Worm (Caenorhabditis elegans): ENCODE data around the gene EEED8.12.
A peak's percentile ranks its signal among the peaks of the same experiment; 100 is the strongest.

The EEED8.12 gene

ce11 chrII:5449219-5449618 is 40.4 kb upstream of the EEED8.12 start:
- TF ChIP-seq npax-4 (tag; optimal IDR thresholded peaks at IDR 0.05) (no peak), ceh-19 (GFP tag; optimal IDR thresholded peaks at IDR 0.05) (no peak), hlh-13 (GFP tag; optimal IDR thresholded peaks at IDR 0.05) (no peak), ceh-14 (tag; optimal IDR thresholded peaks at IDR 0.05) (no peak), unc-55 (GFP tag; optimal IDR thresholded peaks at IDR 0.05) (peak; percentile 77), ceh-18 (tag; optimal IDR thresholded peaks at IDR 0.05) (peak; percentile 23), zip-5 (tag; optimal IDR thresholded peaks at IDR 0.05) (no peak), pros-1 (tag; optimal IDR thresholded peaks at IDR 0.05) (no peak), elt-2 (tag; optimal IDR thresholded peaks at IDR 0.05) (no peak), fkh-10 (GFP tag; optimal IDR thresholded peaks at IDR 0.05) (no peak), tbx-7 (tag; optimal IDR thresholded peaks at IDR 0.05) (no peak)

- TF ChIP-seq che-1 (tag; optimal IDR thresholded peaks at IDR 0.05) (no peak), dmd-4 (tag; optimal IDR thresholded peaks at IDR 0.05; ENCODE audit: borderline replicate concordance) (no peak), unc-86 (tag; optimal IDR thresholded peaks at IDR 0.05) (no peak), ceh-18 (tag; optimal IDR thresholded peaks at IDR 0.05) (no peak), sox-2 (GFP tag; IDR thresholded peaks at IDR 0.05) (no peak), dve-1 (tag; optimal IDR thresholded peaks at IDR 0.05) (no peak), pros-1 (tag; optimal IDR thresholded peaks at IDR 0.05) (no peak), pax-1 (tag; optimal IDR thresholded peaks at IDR 0.05) (no peak), sox-4 (tag; optimal IDR thresholded peaks at IDR 0.05) (no peak)
These were observed 38.6 kb upstream of the EEED8.12 start, which contains the start of gene cex-1 for ce11 chrII:5447381-5447780. Gene cex-1, plus strand, starts transcription at chrII:5447681.

- TF ChIP-seq elt-4 (tag; optimal IDR thresholded peaks at IDR 0.05) (no peak), hlh-15 (tag; optimal IDR thresholded peaks at IDR 0.05) (no peak), ttx-3 (tag; optimal IDR thresholded peaks at IDR 0.05) (no peak), ref-2 (tag; optimal IDR thresholded peaks at IDR 0.05) (no peak), syd-9 (tag; optimal IDR thresholded peaks at IDR 0.05) (no peak)
These were observed 37.7 kb upstream of the EEED8.12 start, which contains the start of gene nmr-1 for ce11 chrII:5446506-5446905. Gene nmr-1, minus strand, starts transcription at chrII:5446606.

ce11 chrII:5437586-5437985 is 28.8 kb upstream of the EEED8.12 start, which contains the start of gene F07F6.1:
Gene F07F6.1, plus strand, starts transcription at chrII:5437886.
- TF ChIP-seq rnt-1 (tag; optimal IDR thresholded peaks at IDR 0.05) (no peak), hlh-8 (tag; optimal IDR thresholded peaks at IDR 0.05) (no peak), ceh-9 (tag; optimal IDR thresholded peaks at IDR 0.05) (no peak), gmeb-2 (tag; optimal IDR thresholded peaks at IDR 0.05) (no peak), odd-2 (tag; optimal IDR thresholded peaks at IDR 0.05) (no peak), ceh-6 (GFP tag; optimal IDR thresholded peaks at IDR 0.05) (no peak), C38D4.7 (GFP tag; optimal IDR thresholded peaks at IDR 0.05) (no peak), sox-4 (tag; optimal IDR thresholded peaks at IDR 0.05) (no peak)

ce11 chrII:5436833-5437232 is 28.0 kb upstream of the EEED8.12 start, which contains the start of gene dct-5:
Gene dct-5, minus strand, starts transcription at chrII:5436933.
- TF ChIP-seq pha-2 (tag; optimal IDR thresholded peaks at IDR 0.05) (no peak), ets-4 (tag; optimal IDR thresholded peaks at IDR 0.05) (no peak), eyg-1 (tag; optimal IDR thresholded peaks at IDR 0.05) (no peak), F13H6.1 (tag; optimal IDR thresholded peaks at IDR 0.05) (no peak), sox-4 (tag; optimal IDR thresholded peaks at IDR 0.05) (no peak), hlh-8 (tag; optimal IDR thresholded peaks at IDR 0.05) (no peak), ceh-34 (tag; optimal IDR thresholded peaks at IDR 0.05) (no peak), elt-4 (tag; optimal IDR thresholded peaks at IDR 0.05) (no peak), K09A11.1 (tag; optimal IDR thresholded peaks at IDR 0.05; ENCODE audit: insufficient read depth) (no peak), pax-1 (tag; optimal IDR thresholded peaks at IDR 0.05) (no peak), ama-1 (optimal IDR thresholded peaks at IDR 0.05) (no peak), ref-2 (tag; optimal IDR thresholded peaks at IDR 0.05) (no peak)

Measured in whole organism, late embryonic.